Fruit fly (Drosophila melanogaster) whole organism, embryonic: ENCODE results near the gene CG14195.

Experiments
- CG11247 ChIP-seq: fragments of 200-800 bp; sonication (Bioruptor generic); IDR thresholded peaks from 2 replicates; pipeline ENCODE4 v1.3.6; 2022; ENCODE audit warnings: missing biosample characterization, missing genetic modification characterization
- CG12391 ChIP-seq: fragments of 200-800 bp; sonication (Bioruptor generic); optimal IDR thresholded peaks from 3 replicates; lab custom pipeline; 2018; ENCODE audit warnings: missing biosample characterization, mild to moderate bottlenecking, missing genetic modification characterization, moderate library complexity
- CG14441 ChIP-seq: fragments of 200-800 bp; sonication (Bioruptor generic); IDR thresholded peaks from 2 replicates; pipeline ENCODE4 v1.3.6; 2022; ENCODE audit warnings: missing biosample characterization, missing genetic modification characterization
- CG17802 ChIP-seq: fragments of 200-800 bp; sonication (Bioruptor generic); optimal IDR thresholded peaks from 2 replicates; lab custom pipeline; 2018; ENCODE audit warnings: missing biosample characterization, mild to moderate bottlenecking, missing genetic modification characterization, moderate library complexity
- CG2116 ChIP-seq: fragments of 200-800 bp; sonication (Bioruptor generic); optimal IDR thresholded peaks from 3 replicates; lab custom pipeline; 2018; ENCODE audit warnings: missing biosample characterization, mild to moderate bottlenecking, missing genetic modification characterization
- CG2202 ChIP-seq: fragments of 200-800 bp; sonication (Bioruptor generic); optimal IDR thresholded peaks from 2 replicates; lab custom pipeline; 2018; ENCODE audit warnings: missing biosample characterization, mild to moderate bottlenecking, missing genetic modification characterization
- CG32532 ChIP-seq: fragments of 200-800 bp; sonication (Bioruptor generic); IDR thresholded peaks from 2 replicates; pipeline ENCODE4 v1.3.6; 2022; ENCODE audit warnings: missing biosample characterization, missing genetic modification characterization
- CG42726 ChIP-seq: fragments of 200-800 bp; sonication (Bioruptor generic); IDR thresholded peaks from 2 replicates; pipeline ENCODE4 v1.3.6; 2022; ENCODE audit warnings: missing biosample characterization, missing genetic modification characterization; ENCODE audit not compliant: partially characterized antibody
- eyg ChIP-seq: fragments of 200-800 bp; sonication (Bioruptor generic); optimal IDR thresholded peaks from 3 replicates; lab custom pipeline; 2016; ENCODE audit warnings: missing biosample characterization, missing genetic modification characterization
- unpg ChIP-seq: fragments of 200-800 bp; sonication (Bioruptor generic); optimal IDR thresholded peaks from 3 replicates; lab custom pipeline; 2018; ENCODE audit warnings: missing biosample characterization, mild to moderate bottlenecking, missing genetic modification characterization, moderate library complexity

- TF ChIP-seq CG42726 (GFP tag; lab: Robert Waterston, UW) (no peak), CG14441 (GFP tag; lab: Robert Waterston, UW) (no peak), unpg (GFP tag; lab: Kevin White, UChicago) (no peak), eyg (GFP tag; lab: Kevin White, UChicago) (no peak), CG17802 (no peak), CG2116 (no peak), CG2202 (tag; lab: Kevin White, UChicago) (no peak), CG12391 (no peak), CG32532 (GFP tag; lab: Robert Waterston, UW) (no peak), CG11247 (GFP tag; lab: Robert Waterston, UW) (no peak)
Observed at dm6 chrX:19183121-19183520, 28.8 kb downstream of the CG14195 start, which contains the start of gene CG33253.
